Worm (Caenorhabditis elegans): ENCODE measurements around the gene ztf-31.
A peak's percentile ranks its signal among the peaks of the same experiment; 100 is the strongest.

The ztf-31 gene

DNA sequence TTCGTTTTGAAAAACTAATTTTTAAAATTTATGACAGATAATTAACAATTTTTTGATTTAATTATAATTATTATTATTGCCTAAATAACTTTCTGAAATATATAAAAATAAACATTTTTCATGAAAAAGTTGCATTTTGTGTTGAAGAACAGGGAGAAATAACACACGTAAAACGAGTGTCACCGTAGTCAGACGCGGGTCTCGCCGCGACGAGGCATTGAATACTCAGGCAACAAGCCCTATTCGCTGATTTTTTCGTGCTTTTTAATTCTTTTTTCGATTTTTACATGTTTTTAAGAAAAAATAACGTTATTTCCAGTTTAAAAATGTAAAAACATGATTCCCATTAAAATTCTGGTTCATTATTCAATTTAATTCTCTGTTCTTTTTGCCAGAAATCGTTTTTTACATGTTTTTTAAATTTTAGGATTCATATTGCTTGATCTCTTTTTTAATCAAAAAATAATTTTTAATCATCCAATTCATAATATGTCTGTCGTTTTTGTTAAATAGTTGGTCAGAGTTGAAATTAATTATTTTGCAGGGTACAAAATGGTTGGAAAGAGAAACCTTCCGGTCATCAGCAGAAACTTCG is 33.2 kb upstream of the ztf-31 start, which contains the start of gene rpl-6 (continued):
- TF ChIP-seq pag-3 (tag; optimal IDR thresholded peaks at IDR 0.05; ENCODE audit: borderline replicate concordance, insufficient read depth) (no peak), hpl-2 (GFP tag; optimal IDR thresholded peaks at IDR 0.05) (peak; percentile 70), nhr-71 (tag; optimal IDR thresholded peaks at IDR 0.05) (peak; percentile 93), jun-1 (tag; optimal IDR thresholded peaks at IDR 0.05) (peak; percentile 81), mdl-1 (tag; optimal IDR thresholded peaks at IDR 0.05) (peak in 1 of 2 experiments; percentile 77), nhr-20 (tag; optimal IDR thresholded peaks at IDR 0.05) (peak; percentile 85), sptf-1 (tag; optimal IDR thresholded peaks at IDR 0.05) (no peak), pax-3 (tag; optimal IDR thresholded peaks at IDR 0.05) (peak; percentile 62), lin-13 (GFP tag; optimal IDR thresholded peaks at IDR 0.05) (peak; percentile 83), nhr-90 (tag; optimal IDR thresholded peaks at IDR 0.05; ENCODE audit: poor library complexity) (peak; percentile 87), nhr-237 (tag; optimal IDR thresholded peaks at IDR 0.05) (peak; percentile 62), lin-39 (tag; optimal IDR thresholded peaks at IDR 0.05) (peak; percentile 73), aha-1 (tag; optimal IDR thresholded peaks at IDR 0.05) (no peak), rnt-1 (tag; optimal IDR thresholded peaks at IDR 0.05) (peak; percentile 91), ztf-4 (tag; optimal IDR thresholded peaks at IDR 0.05) (peak; percentile 82), ztf-11 (tag; optimal IDR thresholded peaks at IDR 0.05) (peak in 1 of 2 experiments; percentile 66), C34B4.2 (tag; optimal IDR thresholded peaks at IDR 0.05) (no peak), vab-15 (tag; optimal IDR thresholded peaks at IDR 0.05) (no peak), pqm-1 (tag; optimal IDR thresholded peaks at IDR 0.05) (no peak), fos-1 (tag; optimal IDR thresholded peaks at IDR 0.05) (peak; percentile 80), ceh-63 (GFP tag; optimal IDR thresholded peaks at IDR 0.05) (no peak), ceh-88 (GFP tag; IDR thresholded peaks at IDR 0.05) (peak; percentile 68), dsc-1 (tag; optimal IDR thresholded peaks at IDR 0.05) (peak; percentile 81), mef-2 (tag; optimal IDR thresholded peaks at IDR 0.05) (no peak), nhr-11 (tag; optimal IDR thresholded peaks at IDR 0.05) (peak; percentile 88), C04F5.9 (tag; optimal IDR thresholded peaks at IDR 0.05) (peak; percentile 77), C16A3.4 (tag; optimal IDR thresholded peaks at IDR 0.05) (peak; percentile 97), ceh-90 (tag; optimal IDR thresholded peaks at IDR 0.05) (peak; percentile 33), zip-4 (GFP tag; optimal IDR thresholded peaks at IDR 0.05) (peak; percentile 45), zag-1 (tag; optimal IDR thresholded peaks at IDR 0.05) (no peak), aly-2 (tag; optimal IDR thresholded peaks at IDR 0.05) (peak; percentile 22), lin-15B (tag; optimal IDR thresholded peaks at IDR 0.05) (peak; percentile 85), lsy-2 (tag; optimal IDR thresholded peaks at IDR 0.05) (peak; percentile 99), lir-3 (tag; optimal IDR thresholded peaks at IDR 0.05; ENCODE audit: poor library complexity) (peak; percentile 76), xbp-1 (tag; optimal IDR thresholded peaks at IDR 0.05) (peak; percentile 91), nhr-85 (tag) (peak; percentile 95), nhr-76 (tag; optimal IDR thresholded peaks at IDR 0.05) (no peak), elt-3 (tag; optimal IDR thresholded peaks at IDR 0.05) (peak in 5 of 6 experiments; percentile 14 to 98 (median 73)), ceh-82 (tag; optimal IDR thresholded peaks at IDR 0.05) (peak; percentile 81 to 90 (median 86)), ama-1 (optimal IDR thresholded peaks at IDR 0.05) (peak; percentile 55), dpl-1 (GFP tag; optimal IDR thresholded peaks at IDR 0.05) (peak; percentile 81 to 86 (median 85)), swsn-7 (tag; optimal IDR thresholded peaks at IDR 0.05) (peak; percentile 85)

DNA sequence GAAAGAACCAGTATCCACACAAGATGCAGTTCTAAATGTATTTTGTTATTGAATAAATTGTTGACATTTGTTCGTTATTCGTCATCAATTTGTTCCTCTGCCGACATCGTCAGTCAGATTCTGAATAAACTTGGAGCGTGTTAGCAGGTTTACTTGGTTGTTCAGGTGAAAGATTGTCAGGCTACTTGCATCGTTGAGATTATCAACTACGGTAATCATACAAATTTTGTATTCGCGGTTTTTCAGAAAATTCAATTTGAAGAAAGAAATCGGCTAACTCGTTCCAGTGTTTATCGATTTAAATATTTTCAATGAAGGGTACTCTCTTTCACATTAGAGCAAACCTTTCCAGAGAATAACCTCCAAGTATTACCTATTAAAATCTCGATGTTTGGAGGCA is 31.4 kb upstream of the ztf-31 start, which contains the start of gene R151.2:
Gene R151.2, plus strand, starts transcription at position 247 of the 400 bp plus-strand sequence.
- TF ChIP-seq lin-14 (GFP tag; optimal IDR thresholded peaks at IDR 0.05) (no peak), grh-1 (GFP tag; IDR thresholded peaks at IDR 0.05) (no peak), efl-1 (optimal IDR thresholded peaks at IDR 0.05) (no peak), efl-1 (GFP tag; optimal IDR thresholded peaks at IDR 0.05 in 1 of 2) (peak in 1 of 2 experiments; percentile 91), lsy-2 (tag; optimal IDR thresholded peaks at IDR 0.05) (peak in 1 of 2 experiments; percentile 50), mep-1 (tag; optimal IDR thresholded peaks at IDR 0.05) (no peak), dpl-1 (GFP tag; optimal IDR thresholded peaks at IDR 0.05) (no peak), mdl-1 (tag; optimal IDR thresholded peaks at IDR 0.05) (no peak), ztf-11 (tag; optimal IDR thresholded peaks at IDR 0.05) (no peak)
